Worm (Caenorhabditis elegans): Measurements from ENCODE around the gene srsx-17.

The srsx-17 gene

DNA sequence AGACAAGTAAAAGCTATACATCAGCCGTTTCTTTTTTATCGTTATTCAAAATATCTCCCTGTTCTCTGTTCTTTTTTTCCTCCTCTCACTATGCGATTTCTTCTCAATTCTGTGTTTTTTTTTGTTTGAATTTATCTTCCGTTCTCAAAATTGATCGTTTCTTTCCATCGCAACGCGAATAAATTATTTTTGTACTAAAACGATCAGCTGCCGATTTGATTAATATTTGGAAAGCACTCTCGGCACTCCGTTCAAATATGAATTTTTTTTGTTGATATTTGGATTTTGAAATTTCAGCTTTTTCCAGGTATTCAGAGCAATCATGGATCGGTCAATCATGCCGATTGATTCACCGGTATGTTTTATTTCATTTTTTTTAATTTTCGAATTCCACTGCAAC lies 15.7 kb downstream of the srsx-17 start, which contains the start of gene pst-1:
pst-1 (plus strand) TSS at position 301 of the 400 bp plus-strand sequence.
- TF ChIP-seq ceh-8 (GFP tag; optimal IDR thresholded peaks at IDR 0.05) (no peak), unc-130 (tag; optimal IDR thresholded peaks at IDR 0.05) (no peak), isw-1 (GFP tag; IDR thresholded peaks at IDR 0.05) (no peak), pax-3 (tag; optimal IDR thresholded peaks at IDR 0.05) (no peak), lin-35 (GFP tag; optimal IDR thresholded peaks at IDR 0.05) (no peak), dpl-1 (GFP tag; optimal IDR thresholded peaks at IDR 0.05) (no peak), swsn-7 (tag; optimal IDR thresholded peaks at IDR 0.05) (no peak), C04F5.9 (tag; optimal IDR thresholded peaks at IDR 0.05) (no peak), pag-3 (tag; optimal IDR thresholded peaks at IDR 0.05; ENCODE audit: borderline replicate concordance, insufficient read depth) (no peak), nhr-28 (tag; optimal IDR thresholded peaks at IDR 0.05) (no peak), C16A3.4 (tag; optimal IDR thresholded peaks at IDR 0.05) (no peak), fkh-8 (tag; optimal IDR thresholded peaks at IDR 0.05) (no peak), efl-3 (GFP tag; optimal IDR thresholded peaks at IDR 0.05) (no peak), fos-1 (tag; optimal IDR thresholded peaks at IDR 0.05) (no peak), pqm-1 (tag; optimal IDR thresholded peaks at IDR 0.05) (no peak), zip-4 (GFP tag; optimal IDR thresholded peaks at IDR 0.05) (no peak), mab-9 (GFP tag; IDR thresholded peaks at IDR 0.05) (no peak), lsy-2 (tag; optimal IDR thresholded peaks at IDR 0.05) (no peak), ceh-90 (tag; optimal IDR thresholded peaks at IDR 0.05) (no peak), lin-13 (GFP tag; optimal IDR thresholded peaks at IDR 0.05) (no peak)

DNA sequence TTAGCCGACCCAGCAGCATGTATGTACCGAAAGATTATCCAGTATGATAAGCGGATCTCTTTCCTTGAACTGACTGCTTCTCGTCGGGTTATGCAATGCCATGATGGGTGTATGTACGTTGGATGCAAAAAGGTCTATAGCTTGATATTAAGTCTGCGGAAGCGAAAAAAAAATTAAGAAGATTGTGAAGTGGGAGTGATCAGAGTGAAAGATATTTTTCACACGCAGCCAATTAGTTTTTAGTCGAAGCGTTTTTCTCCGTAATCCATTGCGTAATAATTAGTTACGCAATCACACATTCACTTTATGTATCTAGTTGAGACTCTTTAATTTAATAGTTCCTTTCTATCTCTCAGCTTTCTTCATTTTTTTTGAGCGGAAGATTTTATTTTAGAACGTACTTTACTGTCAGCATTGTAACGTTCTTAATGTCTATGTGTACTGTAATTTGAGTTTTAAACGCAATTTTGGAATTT lies 22.3 kb downstream of the srsx-17 start:
- TF ChIP-seq blmp-1 (tag; optimal IDR thresholded peaks at IDR 0.05) (peak; percentile 26), mdl-1 (tag; optimal IDR thresholded peaks at IDR 0.05) (no peak)

DNA sequence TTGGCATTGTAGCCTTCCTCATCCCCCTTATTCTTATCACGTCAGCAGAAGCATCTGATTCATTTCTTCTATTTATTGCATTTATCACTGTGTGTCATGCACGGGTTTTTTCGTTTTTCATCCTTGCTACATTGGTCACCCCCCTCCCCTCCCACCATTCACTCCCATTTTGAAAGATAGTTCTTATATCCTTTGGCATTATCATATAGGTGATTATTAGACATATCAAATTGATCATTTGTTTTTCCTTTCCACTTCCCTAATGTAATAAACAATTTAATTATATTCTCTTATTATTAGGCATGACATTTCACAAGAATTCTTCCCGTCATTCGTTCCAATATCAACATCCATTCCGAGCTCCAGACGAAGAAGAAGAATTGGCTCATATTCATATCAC lies 23.7 kb downstream of the srsx-17 start, which contains the start of gene M03F8.1:
M03F8.1 (plus strand) TSS at position 301 of the 400 bp plus-strand sequence.
- TF ChIP-seq hlh-17 (GFP tag; optimal IDR thresholded peaks at IDR 0.05; ENCODE audit: borderline replicate concordance) (no peak), ama-1 (optimal IDR thresholded peaks at IDR 0.05) (no peak), blmp-1 (tag; optimal IDR thresholded peaks at IDR 0.05) (peak; percentile 31)

DNA sequence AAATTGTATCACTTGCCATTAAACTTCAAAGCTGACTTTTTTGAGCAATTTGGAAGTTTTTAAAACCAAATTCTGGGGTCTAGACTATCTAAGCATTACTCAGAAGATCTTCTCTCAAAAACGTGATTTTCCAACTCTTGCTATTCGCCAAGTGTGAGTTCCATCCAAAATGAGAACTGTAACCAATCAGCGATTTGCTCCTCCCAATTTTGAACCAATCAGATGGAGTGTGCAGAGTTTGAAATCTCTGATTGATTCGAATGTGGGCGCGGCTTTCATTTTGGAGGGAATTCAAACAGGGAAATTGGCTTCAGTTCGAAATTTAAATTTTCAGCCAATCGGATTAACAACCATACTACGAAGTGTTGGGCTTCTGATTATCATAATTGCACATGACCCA lies 25.6 kb downstream of the srsx-17 start:
- TF ChIP-seq C04F5.9 (tag; optimal IDR thresholded peaks at IDR 0.05) (no peak), lin-15B (tag; optimal IDR thresholded peaks at IDR 0.05) (no peak), fkh-4 (tag; optimal IDR thresholded peaks at IDR 0.05; ENCODE audit: borderline replicate concordance) (no peak), nhr-76 (tag; optimal IDR thresholded peaks at IDR 0.05) (no peak), unc-30 (tag; optimal IDR thresholded peaks at IDR 0.05) (no peak), ceh-8 (GFP tag; optimal IDR thresholded peaks at IDR 0.05) (no peak), nhr-237 (tag; optimal IDR thresholded peaks at IDR 0.05) (no peak), sptf-1 (tag; optimal IDR thresholded peaks at IDR 0.05) (no peak), ztf-4 (tag; optimal IDR thresholded peaks at IDR 0.05) (no peak), zip-4 (GFP tag; optimal IDR thresholded peaks at IDR 0.05) (no peak), fkh-10 (GFP tag; optimal IDR thresholded peaks at IDR 0.05) (no peak), unc-86 (tag; optimal IDR thresholded peaks at IDR 0.05) (no peak), egl-27 (tag; optimal IDR thresholded peaks at IDR 0.05) (no peak), mep-1 (tag; optimal IDR thresholded peaks at IDR 0.05) (no peak), hpl-2 (GFP tag; optimal IDR thresholded peaks at IDR 0.05) (no peak), pag-3 (tag; optimal IDR thresholded peaks at IDR 0.05; ENCODE audit: borderline replicate concordance, insufficient read depth) (no peak), fos-1 (tag; optimal IDR thresholded peaks at IDR 0.05) (no peak)

DNA sequence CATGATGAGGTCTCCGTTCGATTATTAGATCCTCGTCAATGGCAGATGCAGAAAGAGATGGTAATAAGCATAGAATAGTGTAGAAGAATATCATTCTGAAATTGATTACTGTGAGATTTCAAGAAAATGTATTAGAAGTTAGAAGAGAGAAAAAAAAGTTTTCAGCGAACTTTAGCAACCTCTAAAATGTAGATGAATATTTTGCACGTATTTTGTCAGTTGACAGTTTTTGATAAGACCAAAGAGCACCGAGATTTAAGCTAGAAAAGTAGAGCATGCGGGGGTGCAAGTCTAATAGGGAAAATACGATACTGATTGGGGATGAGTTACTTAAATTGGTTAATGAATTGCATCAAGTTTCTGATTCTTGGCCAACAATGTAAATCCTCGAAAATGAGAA lies 27.3 kb downstream of the srsx-17 start, which contains the start of gene M03F8.6:
M03F8.6 (minus strand) TSS at position 101 of the 400 bp plus-strand sequence.
- TF ChIP-seq snpc-4 (tag; optimal IDR thresholded peaks at IDR 0.05) (no peak), Y116A8C.19 (tag; optimal IDR thresholded peaks at IDR 0.05; ENCODE audit: borderline replicate concordance) (no peak), fos-1 (tag; optimal IDR thresholded peaks at IDR 0.05) (no peak), lin-39 (tag; optimal IDR thresholded peaks at IDR 0.05) (no peak), skn-1 (tag; optimal IDR thresholded peaks at IDR 0.05) (no peak), lir-3 (tag; optimal IDR thresholded peaks at IDR 0.05; ENCODE audit: poor library complexity) (no peak), C16A3.4 (tag; optimal IDR thresholded peaks at IDR 0.05) (no peak), mef-2 (tag; optimal IDR thresholded peaks at IDR 0.05) (no peak), hlh-4 (tag; optimal IDR thresholded peaks at IDR 0.05) (no peak), nhr-12 (tag; optimal IDR thresholded peaks at IDR 0.05) (no peak)

Measured in whole organism, L1 larva.